Fruit fly (Drosophila melanogaster): ENCODE results near the gene CG43373.
A peak's percentile ranks its signal among the peaks of the same experiment; 100 is the strongest.

Gene CG43373

dm6 chr3L:16567495-16567894 lies 24.3 kb upstream of the CG43373 start (continued):
- TF ChIP-seq CG15011 (GFP tag; optimal IDR thresholded peaks at IDR 0.05) (peak; percentile 40), Fer1 (GFP tag; optimal IDR thresholded peaks at IDR 0.05) (peak; percentile 38), vvl (GFP tag; IDR thresholded peaks at IDR 0.05) (peak; percentile 60; the same call in 1 of the 2 replicates), phol (tag; optimal IDR thresholded peaks at IDR 0.05) (peak; percentile 79), ro (GFP tag; IDR thresholded peaks at IDR 0.05) (no peak), tap (tag; optimal IDR thresholded peaks at IDR 0.05) (peak; percentile 80), Deaf1 (tag; optimal IDR thresholded peaks at IDR 0.05) (peak; percentile 25), Ptx1 (GFP tag; IDR thresholded peaks at IDR 0.05) (peak; percentile 61), Opbp (GFP tag; IDR thresholded peaks at IDR 0.05; ENCODE audit: partially characterized antibody) (no peak), CG1602 (GFP tag; optimal IDR thresholded peaks at IDR 0.05) (peak; percentile 41), eyg (GFP tag; optimal IDR thresholded peaks at IDR 0.05) (no peak), CG11723 (GFP tag; optimal IDR thresholded peaks at IDR 0.05) (peak; percentile 33), ewg (GFP tag; optimal IDR thresholded peaks at IDR 0.05) (peak; percentile 70), sr (GFP tag; IDR thresholded peaks at IDR 0.05) (no peak), CG1529 (GFP tag; optimal IDR thresholded peaks at IDR 0.05) (peak; percentile 65), CG10209 (GFP tag; optimal IDR thresholded peaks at IDR 0.05) (peak; percentile 52), CG17385 (GFP tag; optimal IDR thresholded peaks at IDR 0.05) (peak; percentile 59), Rfx (GFP tag; IDR thresholded peaks at IDR 0.05) (peak; percentile 19; the same call in 1 of the 2 replicates), Nf-YB (GFP tag; optimal IDR thresholded peaks at IDR 0.05) (peak; percentile 37), twi (tag; optimal IDR thresholded peaks at IDR 0.05) (peak; percentile 47), fd96Cb (tag; optimal IDR thresholded peaks at IDR 0.05) (peak; percentile 73), gsb-n (tag; optimal IDR thresholded peaks at IDR 0.05) (peak; percentile 61), CG13894 (tag; optimal IDR thresholded peaks at IDR 0.05) (no peak), nom (GFP tag; optimal IDR thresholded peaks at IDR 0.05) (no peak), esg (GFP tag; conservative IDR thresholded peaks at IDR 0.05) (0 out of 2 replicates have a peak, but pooled peaks have one; percentile 34), Six4 (GFP tag; optimal IDR thresholded peaks at IDR 0.05) (peak; percentile 42), gcm (GFP tag; optimal IDR thresholded peaks at IDR 0.05) (peak; percentile 83), E2f2 (GFP tag; IDR thresholded peaks at IDR 0.05) (peak; percentile 35), sqz (GFP tag; optimal IDR thresholded peaks at IDR 0.05) (peak; percentile 9), CG6654 (GFP tag; optimal IDR thresholded peaks at IDR 0.05) (peak; percentile 19), hkb (optimal IDR thresholded peaks at IDR 0.05) (no peak), hkb (GFP tag; IDR thresholded peaks at IDR 0.05) (peak; percentile 75), caup (GFP tag; optimal IDR thresholded peaks at IDR 0.05; ENCODE audit: severe bottlenecking) (no peak), CG2199 (GFP tag; IDR thresholded peaks at IDR 0.05) (no peak), CG4730 (GFP tag; IDR thresholded peaks at IDR 0.05) (0 out of 2 replicates have a peak, but pooled peaks have one; percentile 40), CG4707 (GFP tag; optimal IDR thresholded peaks at IDR 0.05) (peak; percentile 34), CG11398 (GFP tag; optimal IDR thresholded peaks at IDR 0.05) (no peak), CG18262 (tag; optimal IDR thresholded peaks at IDR 0.05) (peak; percentile 77), kah (GFP tag; optimal IDR thresholded peaks at IDR 0.05) (peak; percentile 98), CG10979 (tag; optimal IDR thresholded peaks at IDR 0.05) (peak; percentile 82), CG14860 (GFP tag; IDR thresholded peaks at IDR 0.05; ENCODE audit: partially characterized antibody) (no peak), prd (optimal IDR thresholded peaks at IDR 0.05) (no peak), prd (GFP tag; IDR thresholded peaks at IDR 0.05) (peak; percentile 73; the same call in 2 of the 3 replicates), B-H1 (GFP tag; IDR thresholded peaks at IDR 0.05) (peak; percentile 12; the same call in 1 of the 3 replicates), BtbVII (GFP tag; optimal IDR thresholded peaks at IDR 0.05) (peak; percentile 2), CG6689 (GFP tag; IDR thresholded peaks at IDR 0.05) (peak; percentile 61), Xbp1 (GFP tag; optimal IDR thresholded peaks at IDR 0.05) (peak; percentile 70), tll (GFP tag; optimal IDR thresholded peaks at IDR 0.05) (no peak), tx (GFP tag; optimal IDR thresholded peaks at IDR 0.05) (no peak), Xrp1 (GFP tag; IDR thresholded peaks at IDR 0.05) (peak; percentile 71), Rx (GFP tag; IDR thresholded peaks at IDR 0.05) (peak; percentile 59; the same call in 1 of the 2 replicates)
